Comparison of ENCODE assay signal across 2 fruit fly cellular contexts in the genomic region with DNA sequence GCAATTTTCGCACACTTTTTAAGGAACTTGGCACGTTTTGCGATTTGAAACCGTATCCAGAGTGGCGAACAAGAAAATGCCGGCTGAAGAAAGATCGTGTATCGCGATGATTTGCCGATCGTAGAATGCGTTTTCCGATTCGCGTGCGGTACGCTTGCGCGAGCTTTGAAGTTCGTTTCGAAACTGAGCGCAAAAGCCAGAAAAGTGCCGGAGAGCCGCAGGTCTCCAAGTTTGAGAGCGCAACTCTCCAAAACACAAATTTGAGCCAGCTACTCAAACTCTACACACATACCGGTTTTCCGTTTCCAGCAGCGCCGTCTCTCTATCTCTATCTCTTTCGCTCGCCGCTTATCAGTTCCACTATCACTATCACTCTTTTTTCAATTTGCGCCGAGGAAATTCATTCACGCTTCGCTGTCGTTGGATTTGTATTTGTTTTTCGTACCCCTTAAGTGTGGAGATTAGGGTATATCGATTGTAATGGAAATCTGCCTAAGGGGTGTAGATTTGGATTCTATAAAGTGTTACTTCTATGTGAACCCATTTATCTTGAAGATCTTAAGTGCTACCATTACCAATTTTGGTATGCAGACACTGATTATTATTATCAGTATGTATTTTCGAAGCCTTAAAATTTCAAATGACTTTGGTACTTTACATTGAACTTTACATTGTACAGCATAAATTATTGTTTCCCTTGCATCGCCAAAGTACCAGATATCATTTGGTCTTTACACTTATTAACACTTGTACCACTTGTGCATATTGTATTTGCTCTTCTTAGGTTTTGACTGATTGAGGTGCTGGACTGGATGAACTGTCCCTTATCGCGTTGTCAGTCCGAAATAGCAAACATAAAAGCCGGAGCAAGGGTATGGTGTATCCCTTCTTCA.
TF ChIP-seq lines count a peak whose summit lies in the region.

No protein-coding gene starts in this region.

TF ChIP-seq in whole organism, embryonic, 481 proteins besides CTCF, POLR2A, EP300 and RAD21 (continued from another document and continues in another):
- TF ChIP-seq gcm2 (GFP tag; optimal IDR thresholded peaks at IDR 0.05; lab: Kevin White, UChicago): peak; percentile 24
- TF ChIP-seq CG1792 (GFP tag; optimal IDR thresholded peaks at IDR 0.05; lab: Kevin White, UChicago): peak; percentile 72
- TF ChIP-seq tio (GFP tag; optimal IDR thresholded peaks at IDR 0.05; lab: Kevin White, UChicago): peak; percentile 75
- peak; percentile 29 for TF ChIP-seq pb (GFP tag; optimal IDR thresholded peaks at IDR 0.05; lab: Kevin White, UChicago)
- peak; percentile 48 for TF ChIP-seq B-H1 (GFP tag; IDR thresholded peaks at IDR 0.05; lab: Robert Waterston, UW)
- TF ChIP-seq Spps (tag; optimal IDR thresholded peaks at IDR 0.05; lab: Kevin White, UChicago): peak; percentile 21
- peak; percentile 31 for TF ChIP-seq CG1647 (GFP tag; optimal IDR thresholded peaks at IDR 0.05; lab: Kevin White, UChicago)
- TF ChIP-seq H15 (GFP tag; IDR thresholded peaks at IDR 0.05; lab: Robert Waterston, UW): peak; percentile 47; the same call in 2 of the 3 replicates
- TF ChIP-seq onecut (GFP tag; IDR thresholded peaks at IDR 0.05; lab: Robert Waterston, UW): peak; percentile 53; the same call in 1 of the 2 replicates
- TF ChIP-seq Deaf1 (tag; optimal IDR thresholded peaks at IDR 0.05; lab: Kevin White, UChicago): peak; percentile 75
- peak; percentile 55; the same call in 1 of the 2 replicates for TF ChIP-seq CG7372 (GFP tag; IDR thresholded peaks at IDR 0.05; lab: Robert Waterston, UW)
- peak; percentile 35 for TF ChIP-seq nom (GFP tag; optimal IDR thresholded peaks at IDR 0.05; lab: Kevin White, UChicago)
- TF ChIP-seq CG12744 (GFP tag; optimal IDR thresholded peaks at IDR 0.05; lab: Kevin White, UChicago): peak; percentile 21
- TF ChIP-seq CG11723 (GFP tag; optimal IDR thresholded peaks at IDR 0.05; lab: Kevin White, UChicago): peak; percentile 44
- TF ChIP-seq CG10321 (GFP tag; IDR thresholded peaks at IDR 0.05; lab: Robert Waterston, UW): no peak
- peak; percentile 49 for TF ChIP-seq disco-r (GFP tag; optimal IDR thresholded peaks at IDR 0.05; lab: Kevin White, UChicago)
- TF ChIP-seq aop (GFP tag; IDR thresholded peaks at IDR 0.05; lab: Robert Waterston, UW): no peak
- TF ChIP-seq mirr (GFP tag; optimal IDR thresholded peaks at IDR 0.05; lab: Kevin White, UChicago): peak; percentile 29
- TF ChIP-seq MESR4 (GFP tag; optimal IDR thresholded peaks at IDR 0.05; lab: Kevin White, UChicago): no peak
- no peak for TF ChIP-seq yki (optimal IDR thresholded peaks at IDR 0.05; lab: Kevin White, UChicago)
- peak; percentile 46; the same call in 1 of the 3 replicates for TF ChIP-seq ase (GFP tag; IDR thresholded peaks at IDR 0.05; lab: Robert Waterston, UW)
- TF ChIP-seq CG15601 (tag; optimal IDR thresholded peaks at IDR 0.05; lab: Kevin White, UChicago): peak; percentile 29
- TF ChIP-seq CG16815 (GFP tag; optimal IDR thresholded peaks at IDR 0.05; lab: Kevin White, UChicago): peak; percentile 64
- TF ChIP-seq zfh2 (GFP tag; optimal IDR thresholded peaks at IDR 0.05; lab: Kevin White, UChicago): peak; percentile 23
- peak; percentile 57; the same call in 1 of the 2 replicates for TF ChIP-seq seq (GFP tag; IDR thresholded peaks at IDR 0.05; lab: Robert Waterston, UW)
- no peak for TF ChIP-seq CG6765 (GFP tag; optimal IDR thresholded peaks at IDR 0.05; lab: Kevin White, UChicago)
- TF ChIP-seq CG11695 (GFP tag; IDR thresholded peaks at IDR 0.05; lab: Robert Waterston, UW): no peak; the same call in 1 of the 3 replicates
- peak; percentile 20 for TF ChIP-seq CG8359 (GFP tag; optimal IDR thresholded peaks at IDR 0.05; lab: Kevin White, UChicago; ENCODE audit: borderline replicate concordance)
- TF ChIP-seq odd (GFP tag; optimal IDR thresholded peaks at IDR 0.05; lab: Kevin White, UChicago): peak; percentile 58
- no peak for TF ChIP-seq Dip2 (GFP tag; IDR thresholded peaks at IDR 0.05; lab: Robert Waterston, UW)
- TF ChIP-seq dmrt11E (tag; optimal IDR thresholded peaks at IDR 0.05; lab: Kevin White, UChicago): peak; percentile 74
- no peak for TF ChIP-seq CG17912 (GFP tag; optimal IDR thresholded peaks at IDR 0.05; lab: Kevin White, UChicago)
- TF ChIP-seq tap (tag; optimal IDR thresholded peaks at IDR 0.05; lab: Kevin White, UChicago): peak; percentile 47
- TF ChIP-seq CG3065 (GFP tag; optimal IDR thresholded peaks at IDR 0.05; lab: Kevin White, UChicago): peak; percentile 5
- no peak for TF ChIP-seq unc-4 (GFP tag; IDR thresholded peaks at IDR 0.05; lab: Robert Waterston, UW; ENCODE audit: partially characterized antibody)
- TF ChIP-seq Usf (GFP tag; optimal IDR thresholded peaks at IDR 0.05; lab: Kevin White, UChicago): peak; percentile 57
- peak; percentile 18; the same call in 1 of the 2 replicates for TF ChIP-seq ara (GFP tag; IDR thresholded peaks at IDR 0.05; lab: Robert Waterston, UW)
- peak; percentile 50 for TF ChIP-seq ci (GFP tag; IDR thresholded peaks at IDR 0.05; lab: Robert Waterston, UW)
- TF ChIP-seq Dref (GFP tag; IDR thresholded peaks at IDR 0.05; lab: Robert Waterston, UW): no peak
- TF ChIP-seq cad (GFP tag; optimal IDR thresholded peaks at IDR 0.05; lab: Kevin White, UChicago): no peak
- TF ChIP-seq kay (GFP tag; optimal IDR thresholded peaks at IDR 0.05; lab: Kevin White, UChicago): peak; percentile 46
- 0 out of 3 replicates have a peak, but pooled peaks have one; percentile 19 for TF ChIP-seq Dbx (GFP tag; IDR thresholded peaks at IDR 0.05; lab: Robert Waterston, UW)
- peak; percentile 74 for TF ChIP-seq CG16863 (GFP tag; optimal IDR thresholded peaks at IDR 0.05; lab: Kevin White, UChicago)
- no peak for TF ChIP-seq bigmax (GFP tag; optimal IDR thresholded peaks at IDR 0.05; lab: Kevin White, UChicago)
- peak; percentile 73 for TF ChIP-seq GATAe (GFP tag; conservative IDR thresholded peaks at IDR 0.05; lab: Robert Waterston, UW)
- peak; percentile 69 for TF ChIP-seq Max (GFP tag; optimal IDR thresholded peaks at IDR 0.05; lab: Kevin White, UChicago)
- peak; percentile 24 for TF ChIP-seq her (GFP tag; optimal IDR thresholded peaks at IDR 0.05; lab: Kevin White, UChicago)
- peak; percentile 48; the same call in 1 of the 2 replicates for TF ChIP-seq danr (GFP tag; IDR thresholded peaks at IDR 0.05; lab: Robert Waterston, UW)
- TF ChIP-seq tll (GFP tag; optimal IDR thresholded peaks at IDR 0.05; lab: Kevin White, UChicago): peak in 1 of 2 experiments; percentile 68
- no peak for TF ChIP-seq nerfin-2 (GFP tag; IDR thresholded peaks at IDR 0.05; lab: Robert Waterston, UW; ENCODE audit: partially characterized antibody)
- TF ChIP-seq CG33213 (GFP tag; optimal IDR thresholded peaks at IDR 0.05; lab: Kevin White, UChicago): peak; percentile 43
- no peak for TF ChIP-seq CG7271 (tag; optimal IDR thresholded peaks at IDR 0.05; lab: Kevin White, UChicago)
- no peak for TF ChIP-seq pzg (GFP tag; optimal IDR thresholded peaks at IDR 0.05; lab: Kevin White, UChicago)
- TF ChIP-seq CG17186 (GFP tag; optimal IDR thresholded peaks at IDR 0.05; lab: Kevin White, UChicago): peak; percentile 51
- peak; percentile 83 for TF ChIP-seq CG14710 (tag; optimal IDR thresholded peaks at IDR 0.05; lab: Kevin White, UChicago)
- no peak; the same call in 1 of the 2 replicates for TF ChIP-seq CG32767 (GFP tag; IDR thresholded peaks at IDR 0.05; lab: Robert Waterston, UW)
- TF ChIP-seq CG3838 (GFP tag; optimal IDR thresholded peaks at IDR 0.05; lab: Kevin White, UChicago): no peak
- peak; percentile 28 for TF ChIP-seq HmgZ (tag; optimal IDR thresholded peaks at IDR 0.05; lab: Kevin White, UChicago)

TF ChIP-seq in whole organism, prepupa, 60 proteins besides CTCF, POLR2A, EP300 and RAD21 (continued from another document):
- peak; percentile 40 for TF ChIP-seq topi (GFP tag; optimal IDR thresholded peaks at IDR 0.05; lab: Kevin White, UChicago)
